Worm (Caenorhabditis elegans): ENCODE data around the gene pqn-62.
A peak's percentile ranks its signal among the peaks of the same experiment; 100 is the strongest.

The pqn-62 gene

DNA sequence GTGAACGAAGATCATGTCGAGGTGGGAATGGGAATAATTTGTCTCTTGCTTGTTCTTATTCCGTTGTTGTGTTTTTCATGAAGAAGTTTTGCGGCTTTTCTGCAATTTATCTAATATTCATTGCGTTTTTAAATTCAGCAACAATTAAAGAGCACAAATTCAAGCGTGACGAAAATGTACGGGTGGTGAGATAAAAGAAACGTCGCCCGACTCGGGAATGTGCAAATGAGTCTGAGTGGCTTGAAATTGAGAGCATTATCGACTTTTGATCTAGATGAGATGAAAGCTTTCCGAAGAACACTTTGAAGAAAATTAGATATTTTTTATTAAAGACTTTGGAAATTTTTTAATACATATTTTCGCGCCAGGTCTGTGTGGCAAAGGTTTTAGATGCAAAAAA lies 24.8 kb upstream of the pqn-62 start, which contains the start of gene T03G11.10:
T03G11.10 (minus strand) TSS at position 101 of the 400 bp plus-strand sequence.
- TF ChIP-seq elt-3 (tag; optimal IDR thresholded peaks at IDR 0.05): no peak
- no peak for TF ChIP-seq C16A3.4 (tag; optimal IDR thresholded peaks at IDR 0.05)
- TF ChIP-seq nhr-84 (tag; optimal IDR thresholded peaks at IDR 0.05): no peak
- no peak for TF ChIP-seq lin-14 (GFP tag; optimal IDR thresholded peaks at IDR 0.05)
- TF ChIP-seq vab-15 (tag; optimal IDR thresholded peaks at IDR 0.05): no peak
- no peak for TF ChIP-seq unc-30 (tag; optimal IDR thresholded peaks at IDR 0.05)
- no peak for TF ChIP-seq snpc-4 (tag; optimal IDR thresholded peaks at IDR 0.05)
- no peak for TF ChIP-seq ama-1 (optimal IDR thresholded peaks at IDR 0.05)
- no peak for TF ChIP-seq ceh-90 (tag; optimal IDR thresholded peaks at IDR 0.05)
- no peak for TF ChIP-seq hlh-4 (tag; optimal IDR thresholded peaks at IDR 0.05)

DNA sequence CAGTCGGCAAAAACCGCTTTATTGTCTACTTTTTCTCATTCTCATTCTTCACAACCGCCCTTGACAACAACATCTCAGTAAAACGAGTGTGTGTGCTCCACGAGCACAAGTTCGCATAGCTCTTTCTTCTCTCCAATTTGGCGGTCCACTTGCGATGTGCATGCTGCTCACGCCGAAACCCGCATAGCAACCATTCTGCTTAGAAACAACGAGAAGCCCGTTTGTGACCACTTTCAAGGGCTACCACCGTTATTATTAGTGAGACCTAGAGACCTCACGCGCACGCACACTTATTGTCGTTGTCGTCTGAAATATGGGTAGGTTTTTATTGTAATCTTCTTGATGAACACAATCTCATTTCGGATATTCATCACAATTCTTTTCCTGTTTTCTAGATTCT lies 21.7 kb upstream of the pqn-62 start, which contains the start of gene zchc-1A:
zchc-1A (plus strand) TSS at position 114 of the 400 bp plus-strand sequence.
- TF ChIP-seq vab-15 (tag; optimal IDR thresholded peaks at IDR 0.05) (no peak), fkh-8 (tag; optimal IDR thresholded peaks at IDR 0.05) (peak; percentile 62), lir-3 (tag; optimal IDR thresholded peaks at IDR 0.05; ENCODE audit: poor library complexity) (no peak), nhr-71 (tag; optimal IDR thresholded peaks at IDR 0.05) (peak; percentile 3), sptf-1 (tag; optimal IDR thresholded peaks at IDR 0.05) (no peak), nhr-19 (GFP tag; conservative IDR thresholded peaks at IDR 0.05) (no peak), C34B4.2 (tag; optimal IDR thresholded peaks at IDR 0.05) (no peak)

DNA sequence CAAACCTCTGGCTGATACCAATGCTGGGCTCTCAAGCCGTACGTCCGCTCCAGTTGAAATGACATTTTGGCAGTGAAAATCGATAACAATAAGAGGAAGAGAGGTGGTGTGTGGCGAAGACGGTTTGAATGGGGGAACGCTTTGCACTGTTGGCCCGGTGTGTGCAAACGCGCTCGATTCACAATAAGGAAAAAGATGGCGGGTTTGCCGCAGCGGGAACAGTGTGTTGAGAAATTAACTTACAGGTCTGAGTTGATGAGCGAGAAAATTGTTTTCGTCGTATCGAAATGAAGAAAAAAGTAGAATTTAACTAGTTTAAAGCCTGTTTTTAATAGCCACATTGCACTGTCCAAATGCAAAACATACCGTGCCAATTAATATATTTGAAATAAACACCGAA lies 16.9 kb upstream of the pqn-62 start, which contains the start of gene metl-9:
metl-9 (minus strand) TSS at position 101 of the 400 bp plus-strand sequence.
- no peak for TF ChIP-seq zag-1 (tag; optimal IDR thresholded peaks at IDR 0.05)
- no peak for TF ChIP-seq aly-2 (tag; optimal IDR thresholded peaks at IDR 0.05)
- TF ChIP-seq efl-1 (optimal IDR thresholded peaks at IDR 0.05): no peak
- TF ChIP-seq efl-1 (GFP tag; optimal IDR thresholded peaks at IDR 0.05 in 1 of 2): peak in 1 of 2 experiments; percentile 37
- TF ChIP-seq fkh-10 (GFP tag; optimal IDR thresholded peaks at IDR 0.05): no peak
- TF ChIP-seq lin-13 (GFP tag; optimal IDR thresholded peaks at IDR 0.05): no peak
- TF ChIP-seq lin-14 (GFP tag; optimal IDR thresholded peaks at IDR 0.05): peak; percentile 9
- no peak for TF ChIP-seq alr-1 (tag; optimal IDR thresholded peaks at IDR 0.05; ENCODE audit: borderline replicate concordance)

DNA sequence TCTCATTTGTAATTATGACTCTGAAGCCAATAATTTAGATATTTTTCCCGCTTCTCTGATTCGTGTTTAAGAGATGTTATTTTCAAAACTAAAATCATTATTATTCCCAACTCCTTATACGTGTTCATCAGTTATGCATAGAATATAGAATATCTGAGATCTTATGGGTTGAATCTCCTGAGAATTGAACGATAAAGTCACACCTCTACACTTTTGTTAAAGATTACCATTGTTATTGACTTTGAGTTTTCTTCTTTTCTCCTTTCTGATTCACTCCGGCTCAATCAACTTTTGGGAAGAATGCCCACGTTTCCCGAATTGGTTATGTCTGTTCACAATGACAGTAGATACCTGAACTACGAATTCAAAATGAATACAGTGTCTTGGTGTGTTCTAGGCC lies 16.0 kb upstream of the pqn-62 start, which contains the start of gene sru-48:
sru-48 (plus strand) TSS at position 301 of the 400 bp plus-strand sequence.
- TF ChIP-seq unc-30 (tag; optimal IDR thresholded peaks at IDR 0.05) (no peak), efl-1 (optimal IDR thresholded peaks at IDR 0.05) (no peak), efl-1 (GFP tag; optimal IDR thresholded peaks at IDR 0.05 in 1 of 2) (peak in 1 of 2 experiments; percentile 4)

DNA sequence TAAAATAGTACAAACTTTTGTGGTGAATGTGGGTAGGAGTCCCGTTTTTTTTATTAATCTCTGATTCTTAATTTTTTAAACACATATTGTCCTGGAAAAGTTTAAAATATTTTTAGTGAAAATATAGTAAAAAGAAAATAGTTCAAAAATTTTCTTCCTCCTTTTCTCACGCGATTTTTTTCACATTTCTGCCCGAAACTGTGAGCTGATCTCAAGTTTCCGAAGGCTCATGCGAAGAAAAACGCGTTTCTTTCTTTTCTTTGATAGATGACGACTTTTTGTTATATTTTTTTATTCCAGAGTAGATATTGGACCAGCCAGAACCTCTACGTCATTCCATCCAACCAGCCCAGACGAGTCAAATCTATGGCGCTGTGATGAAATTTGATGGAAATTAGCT lies 12.0 kb upstream of the pqn-62 start, which contains the start of gene T03G11.9:
T03G11.9 (plus strand) TSS at position 301 of the 400 bp plus-strand sequence.
- TF ChIP-seq C34B4.2 (tag; optimal IDR thresholded peaks at IDR 0.05): no peak
- TF ChIP-seq unc-30 (tag; optimal IDR thresholded peaks at IDR 0.05): no peak

ce11 chrX:5188977-5189376 lies 6.9 kb upstream of the pqn-62 start, which contains the start of gene zig-6:
zig-6 (minus strand) TSS chrX:5189077.
- TF ChIP-seq nhr-12 (tag; optimal IDR thresholded peaks at IDR 0.05) (no peak), rnt-1 (tag; optimal IDR thresholded peaks at IDR 0.05) (peak; percentile 39), fkh-8 (tag; optimal IDR thresholded peaks at IDR 0.05) (no peak)

DNA sequence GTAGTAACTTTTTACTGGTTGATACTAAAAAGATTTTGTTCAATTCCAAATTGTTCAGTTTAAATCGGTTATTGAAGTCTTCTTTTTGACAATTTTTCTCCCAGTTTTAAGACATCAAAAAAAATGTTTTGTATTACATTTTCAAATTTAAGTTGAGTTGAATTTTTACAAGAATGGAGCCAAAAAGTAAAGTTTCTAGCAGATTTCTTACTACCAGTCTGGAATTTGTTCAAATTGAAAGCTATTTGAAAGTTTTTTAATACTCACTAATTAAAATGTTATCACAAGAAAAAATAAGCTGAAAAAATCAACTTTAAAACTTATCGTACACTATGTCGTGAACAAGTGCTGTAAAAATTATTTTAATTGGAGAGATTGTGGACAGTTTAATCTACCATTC lies 5.8 kb upstream of the pqn-62 start:
- TF ChIP-seq pag-3 (tag; optimal IDR thresholded peaks at IDR 0.05; ENCODE audit: borderline replicate concordance, insufficient read depth) (no peak), sox-4 (tag; optimal IDR thresholded peaks at IDR 0.05) (no peak), irx-1 (tag; optimal IDR thresholded peaks at IDR 0.05) (no peak), hlh-17 (GFP tag; optimal IDR thresholded peaks at IDR 0.05; ENCODE audit: borderline replicate concordance) (no peak), ceh-82 (tag; optimal IDR thresholded peaks at IDR 0.05) (no peak), aly-2 (tag; optimal IDR thresholded peaks at IDR 0.05) (no peak), dsc-1 (tag; optimal IDR thresholded peaks at IDR 0.05) (no peak), dpl-1 (GFP tag; optimal IDR thresholded peaks at IDR 0.05) (no peak), jun-1 (tag; optimal IDR thresholded peaks at IDR 0.05) (no peak), ztf-4 (tag; optimal IDR thresholded peaks at IDR 0.05) (no peak), C04F5.9 (tag; optimal IDR thresholded peaks at IDR 0.05) (no peak), grh-1 (GFP tag; IDR thresholded peaks at IDR 0.05) (no peak), zag-1 (tag; optimal IDR thresholded peaks at IDR 0.05) (no peak), efl-3 (GFP tag; optimal IDR thresholded peaks at IDR 0.05) (no peak), snpc-4 (tag; optimal IDR thresholded peaks at IDR 0.05) (no peak), unc-130 (tag; optimal IDR thresholded peaks at IDR 0.05) (no peak), ceh-88 (GFP tag; IDR thresholded peaks at IDR 0.05) (no peak), isw-1 (GFP tag; IDR thresholded peaks at IDR 0.05) (no peak), lin-15B (tag; optimal IDR thresholded peaks at IDR 0.05) (no peak)

All from whole organism, L1 larva.